Fruit fly (Drosophila melanogaster): ENCODE results near the gene CG11345.

dm6 chr3L:4409898-4410629 lies 47.9 kb downstream of the CG11345 start:
- TF ChIP-seq pad (GFP tag; optimal IDR thresholded peaks at IDR 0.05) (peak; percentile 82), cnc (optimal IDR thresholded peaks at IDR 0.05) (no peak), toe (GFP tag; optimal IDR thresholded peaks at IDR 0.05) (no peak), CG12768 (GFP tag; optimal IDR thresholded peaks at IDR 0.05) (no peak), CG14711 (tag; optimal IDR thresholded peaks at IDR 0.05) (no peak), bab1 (GFP tag; optimal IDR thresholded peaks at IDR 0.05) (no peak), CG1620 (GFP tag; optimal IDR thresholded peaks at IDR 0.05) (no peak), kay (GFP tag; ENCODE audit: borderline replicate concordance) (no peak), CG11617 (GFP tag; optimal IDR thresholded peaks at IDR 0.05) (no peak), cic (GFP tag; optimal IDR thresholded peaks at IDR 0.05) (no peak), Crg-1 (GFP tag; optimal IDR thresholded peaks at IDR 0.05) (no peak)

Measured in whole organism, adult.